Fruit fly (Drosophila melanogaster) whole organism, prepupa: ENCODE results near the gene CG6961.

ENCODE experiments used
- CG11294 ChIP-seq: fragments of 200-800 bp; sonication (Bioruptor generic); IDR thresholded peaks from 2 replicates; pipeline ENCODE4 v1.3.6; 2022; ENCODE audit warnings: missing biosample characterization, missing genetic modification characterization
- CG11902 ChIP-seq: fragments of 200-800 bp; sonication (Bioruptor generic); optimal IDR thresholded peaks from 3 replicates; lab custom pipeline; 2016; ENCODE audit warnings: missing biosample characterization, missing genetic modification characterization
- CG1621 ChIP-seq: fragments of 200-800 bp; sonication (Bioruptor generic); optimal IDR thresholded peaks from 3 replicates; lab custom pipeline; 2018; ENCODE audit warnings: missing biosample characterization, mild to moderate bottlenecking, missing genetic modification characterization
- CG16779 ChIP-seq: fragments of 200-800 bp; sonication (Bioruptor generic); optimal IDR thresholded peaks from 3 replicates; lab custom pipeline; 2017; ENCODE audit warnings: missing biosample characterization, mild to moderate bottlenecking, missing genetic modification characterization
- CG31627 ChIP-seq: fragments of 200-800 bp; sonication (Bioruptor generic); optimal IDR thresholded peaks from 3 replicates; lab custom pipeline; 2016; ENCODE audit warnings: missing biosample characterization, missing genetic modification characterization
- CG34406 ChIP-seq: fragments of 200-800 bp; sonication (Bioruptor generic); optimal IDR thresholded peaks from 3 replicates; lab custom pipeline; 2016; ENCODE audit warnings: missing biosample characterization, missing genetic modification characterization
- CG3919 ChIP-seq: fragments of 200-800 bp; sonication (Bioruptor generic); optimal IDR thresholded peaks from 3 replicates; lab custom pipeline; 2016; ENCODE audit warnings: missing biosample characterization, missing genetic modification characterization
- CG6276 ChIP-seq: fragments of 200-800 bp; sonication (Bioruptor generic); optimal IDR thresholded peaks from 2 replicates; lab custom pipeline; 2017; ENCODE audit warnings: missing biosample characterization, mild to moderate bottlenecking, missing genetic modification characterization
- CG6792 ChIP-seq: fragments of 200-800 bp; sonication (Bioruptor generic); optimal IDR thresholded peaks from 3 replicates; lab custom pipeline; 2016; ENCODE audit warnings: missing biosample characterization, missing genetic modification characterization
- CG6808 ChIP-seq: fragments of 200-800 bp; sonication (Bioruptor generic); optimal IDR thresholded peaks from 3 replicates; lab custom pipeline; 2017; ENCODE audit warnings: missing biosample characterization, missing genetic modification characterization, mild to moderate bottlenecking, moderate library complexity, missing genetic modification reagents
- CG8119 ChIP-seq: fragments of 200-800 bp; sonication (Bioruptor generic); IDR thresholded peaks from 3 replicates; pipeline ENCODE4 v1.3.6; 2022; ENCODE audit warnings: missing biosample characterization, missing genetic modification characterization
- CG8319 ChIP-seq: fragments of 200-800 bp; sonication (Bioruptor generic); optimal IDR thresholded peaks from 3 replicates; lab custom pipeline; 2016; ENCODE audit warnings: missing biosample characterization, missing genetic modification characterization
- CG8632 ChIP-seq: fragments of 200-800 bp; sonication (Bioruptor generic); optimal IDR thresholded peaks from 3 replicates; lab custom pipeline; 2016; ENCODE audit warnings: missing biosample characterization, missing genetic modification characterization
- CG9139 ChIP-seq: fragments of 200-800 bp; sonication (Bioruptor generic); optimal IDR thresholded peaks from 3 replicates; lab custom pipeline; 2017; ENCODE audit warnings: missing biosample characterization, mild to moderate bottlenecking, missing genetic modification characterization
- Eip93F ChIP-seq: fragments of 200-800 bp; sonication (Bioruptor generic); optimal IDR thresholded peaks from 2 replicates; lab custom pipeline; 2016; ENCODE audit warnings: missing biosample characterization, mild to moderate bottlenecking, missing genetic modification characterization
- Ets96B ChIP-seq: fragments of 200-800 bp; optimal IDR thresholded peaks from 2 replicates; lab custom pipeline; 2019; ENCODE audit warnings: missing biosample characterization, mild to moderate bottlenecking, missing genetic modification characterization, moderate library complexity
- Gug ChIP-seq: fragments of 200-800 bp; sonication (Bioruptor generic); IDR thresholded peaks from 2 replicates; pipeline ENCODE4 v1.3.6; 2022; ENCODE audit warnings: missing biosample characterization, missing genetic modification characterization
- Hr38 ChIP-seq: sonication (Bioruptor generic); optimal IDR thresholded peaks from 2 replicates; lab custom pipeline; 2016; ENCODE audit warnings: missing biosample characterization, missing genetic modification characterization
- Hr39 ChIP-seq: fragments of 200-800 bp; sonication (Bioruptor generic); optimal IDR thresholded peaks from 2 replicates; lab custom pipeline; 2016; ENCODE audit warnings: missing biosample characterization, missing genetic modification characterization
- OdsH ChIP-seq: fragments of 200-800 bp; sonication (Bioruptor generic); optimal IDR thresholded peaks from 3 replicates; lab custom pipeline; 2016; ENCODE audit warnings: missing biosample characterization, missing genetic modification characterization
- Smox ChIP-seq: fragments of 200-800 bp; sonication (Bioruptor generic); optimal IDR thresholded peaks from 3 replicates; lab custom pipeline; 2016; ENCODE audit warnings: missing biosample characterization, missing genetic modification characterization
- Sox14 ChIP-seq: fragments of 200-800 bp; sonication (Bioruptor generic); optimal IDR thresholded peaks from 3 replicates; lab custom pipeline; 2016; ENCODE audit warnings: missing biosample characterization, missing genetic modification characterization
- acj6 ChIP-seq: fragments of 200-800 bp; sonication (Bioruptor generic); optimal IDR thresholded peaks from 3 replicates; lab custom pipeline; 2016; ENCODE audit warnings: missing biosample characterization, missing genetic modification characterization
- dsx ChIP-seq: fragments of 200-800 bp; optimal IDR thresholded peaks from 3 replicates; lab custom pipeline; 2019; ENCODE audit warnings: missing biosample characterization, mild to moderate bottlenecking, missing genetic modification characterization, moderate library complexity; ENCODE audit not compliant: poor library complexity, severe bottlenecking
- eg ChIP-seq: fragments of 200-800 bp; sonication (Bioruptor generic); IDR thresholded peaks from 3 replicates; pipeline ENCODE4 v1.3.6; 2022; ENCODE audit warnings: missing biosample characterization, missing genetic modification characterization
- fd59A ChIP-seq: fragments of 200-800 bp; sonication (Bioruptor generic); optimal IDR thresholded peaks from 2 replicates; lab custom pipeline; 2017; ENCODE audit warnings: missing biosample characterization, mild to moderate bottlenecking, missing genetic modification characterization, missing genetic modification reagents
- fd85E ChIP-seq: fragments of 200-800 bp; sonication (Bioruptor generic); optimal IDR thresholded peaks from 3 replicates; lab custom pipeline; 2016; ENCODE audit warnings: missing biosample characterization, missing genetic modification characterization
- fkh ChIP-seq: fragments of 200-800 bp; sonication (Bioruptor generic); optimal IDR thresholded peaks from 3 replicates; lab custom pipeline; 2017; ENCODE audit warnings: missing biosample characterization, mild to moderate bottlenecking, missing genetic modification characterization, moderate library complexity
- lz ChIP-seq: fragments of 200-800 bp; sonication (Bioruptor generic); optimal IDR thresholded peaks from 3 replicates; lab custom pipeline; 2016; ENCODE audit warnings: missing biosample characterization, missing genetic modification characterization
- spab ChIP-seq: fragments of 200-800 bp; sonication (Bioruptor generic); optimal IDR thresholded peaks from 2 replicates; lab custom pipeline; 2017; ENCODE audit warnings: missing biosample characterization, mild to moderate bottlenecking, missing genetic modification characterization, missing genetic modification reagents
- ss ChIP-seq, 2 experiments: fragments of 200-800 bp; sonication (Bioruptor generic); optimal IDR thresholded peaks; 2 replicates in 1 of 2; 3 replicates in 1 of 2; lab custom pipeline; 2017 to 2018; ENCODE audit warnings: mild to moderate bottlenecking in 2 of 2, missing biosample characterization in 2 of 2, missing genetic modification characterization in 2 of 2, moderate library complexity in 1 of 2
- topi ChIP-seq: fragments of 200-800 bp; sonication (Bioruptor generic); optimal IDR thresholded peaks from 3 replicates; lab custom pipeline; 2016; ENCODE audit warnings: missing biosample characterization, missing genetic modification characterization
- vri ChIP-seq: fragments of 200-800 bp; sonication (Bioruptor generic); optimal IDR thresholded peaks from 3 replicates; lab custom pipeline; 2016; ENCODE audit warnings: missing biosample characterization, mild to moderate bottlenecking, missing genetic modification characterization

The CG6961 gene

DNA sequence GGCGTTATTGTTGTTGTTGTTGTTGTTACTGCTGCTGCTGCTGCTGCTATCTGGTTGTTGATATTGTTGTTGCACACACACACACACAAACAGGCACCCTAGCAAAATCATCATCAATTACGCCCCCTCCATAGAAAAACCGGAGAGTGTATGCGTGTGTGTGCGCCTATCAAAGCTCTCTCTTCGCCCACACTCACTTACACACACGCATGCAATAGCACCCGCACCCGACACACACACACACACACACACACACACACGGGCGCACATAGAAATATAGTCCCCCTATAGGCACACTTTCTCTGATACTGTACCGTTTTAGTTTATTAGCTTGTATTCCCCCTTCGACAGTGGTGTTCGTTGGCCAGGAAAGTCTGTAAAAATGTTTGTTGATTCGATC, 26.4 kb upstream of the CG6961 start:
- TF ChIP-seq Ets96B (tag; lab: Kevin White, UChicago) (no peak), dsx (GFP tag; lab: Kevin White, UChicago) (no peak), Sox14 (GFP tag; lab: Kevin White, UChicago) (no peak), Smox (GFP tag; lab: Kevin White, UChicago) (no peak), CG6808 (GFP tag; lab: Kevin White, UChicago) (no peak), spab (GFP tag; lab: Kevin White, UChicago) (no peak), CG34406 (GFP tag; lab: Kevin White, UChicago) (no peak), fd85E (no peak), OdsH (no peak), CG16779 (tag; lab: Kevin White, UChicago) (no peak)

DNA sequence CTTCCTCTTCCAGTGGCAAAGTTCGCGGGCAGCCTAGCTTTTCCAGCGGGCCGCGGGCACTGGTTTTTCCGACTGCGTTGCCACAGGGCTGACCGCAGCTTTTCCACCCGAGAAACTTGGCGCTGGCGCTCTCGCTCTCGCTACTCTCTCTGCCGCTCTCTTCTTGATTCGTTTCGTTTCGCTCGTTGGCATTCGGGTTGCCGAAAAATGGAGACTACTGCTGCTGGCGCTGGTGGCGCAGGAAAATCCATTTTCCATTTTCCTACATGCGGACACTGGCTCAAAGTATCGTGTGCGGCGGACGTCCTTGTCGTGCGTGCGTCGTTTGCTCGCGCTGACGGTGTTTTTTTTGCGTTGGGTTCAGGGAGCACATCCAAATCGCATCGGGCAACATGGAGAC, 25.0 kb upstream of the CG6961 start, which contains the start of gene CG42450:
TSS of gene CG42450 (plus strand) at position 249 of the 400 bp plus-strand sequence.
- TF ChIP-seq CG11902 (GFP tag; lab: Kevin White, UChicago): no peak
- no peak for TF ChIP-seq lz (GFP tag; lab: Kevin White, UChicago)
- no peak for TF ChIP-seq CG6276
- TF ChIP-seq CG6792: no peak
- TF ChIP-seq CG8119 (GFP tag; lab: Robert Waterston, UW): no peak
- no peak for TF ChIP-seq Eip93F (GFP tag; lab: Kevin White, UChicago)
- TF ChIP-seq CG1621 (tag; lab: Kevin White, UChicago): no peak
- no peak for TF ChIP-seq OdsH

DNA sequence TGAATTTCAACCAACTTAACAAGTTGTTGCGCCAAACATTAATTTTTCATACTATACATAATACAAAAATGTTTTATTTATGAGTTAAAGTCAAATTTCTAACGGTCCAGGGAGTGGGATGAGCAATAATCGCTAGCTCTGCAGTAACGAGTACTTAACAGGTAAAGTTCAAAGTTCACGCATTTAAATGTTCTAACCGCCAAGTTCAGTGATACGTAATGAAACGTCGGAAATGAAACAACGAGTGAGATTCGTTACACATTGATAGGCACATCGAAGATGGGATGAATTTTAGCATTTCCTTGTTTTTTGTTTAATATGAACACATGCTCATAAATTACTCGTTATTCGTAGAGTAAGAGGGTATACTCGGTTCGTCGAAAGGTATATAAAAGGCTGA, 24.1 kb upstream of the CG6961 start:
- TF ChIP-seq Hr39 (GFP tag; lab: Kevin White, UChicago): no peak
- no peak for TF ChIP-seq acj6 (GFP tag; lab: Kevin White, UChicago)
- TF ChIP-seq fd85E: no peak
- no peak for TF ChIP-seq fkh
- TF ChIP-seq Eip93F (GFP tag; lab: Kevin White, UChicago): no peak
- no peak for TF ChIP-seq CG9139 (GFP tag; lab: Kevin White, UChicago)
- TF ChIP-seq CG6276: no peak
- TF ChIP-seq Hr38: no peak
- no peak for TF ChIP-seq CG8319 (GFP tag; lab: Kevin White, UChicago)

DNA sequence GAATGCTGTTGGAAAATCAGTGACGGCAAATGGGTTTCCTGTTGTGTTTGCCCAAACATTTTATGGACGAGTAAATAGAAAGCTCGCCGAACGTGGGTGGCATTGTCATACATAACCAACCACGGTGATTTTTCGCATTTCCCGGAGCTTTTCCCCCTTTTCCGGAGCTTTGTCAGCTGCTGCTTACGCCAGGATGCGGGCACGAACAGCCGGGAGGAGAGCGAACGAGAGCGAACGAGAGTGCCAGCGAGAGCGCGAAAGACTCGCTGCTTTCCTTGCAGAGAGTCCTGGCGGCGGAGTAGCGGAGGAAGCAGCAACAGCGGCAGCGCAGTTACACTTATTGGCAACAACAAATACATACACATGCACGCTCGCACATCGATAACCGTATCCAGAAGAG, 18.4 kb upstream of the CG6961 start, which contains the start of gene CG7058:
TSS of gene CG7058 (plus strand) at position 330 of the 400 bp plus-strand sequence.
- TF ChIP-seq CG9139 (GFP tag; lab: Kevin White, UChicago) (no peak), vri (no peak), fd59A (no peak), ss (GFP tag; optimal IDR thresholded peaks at IDR 0.05; lab: Kevin White, UChicago) (no peak)

DNA sequence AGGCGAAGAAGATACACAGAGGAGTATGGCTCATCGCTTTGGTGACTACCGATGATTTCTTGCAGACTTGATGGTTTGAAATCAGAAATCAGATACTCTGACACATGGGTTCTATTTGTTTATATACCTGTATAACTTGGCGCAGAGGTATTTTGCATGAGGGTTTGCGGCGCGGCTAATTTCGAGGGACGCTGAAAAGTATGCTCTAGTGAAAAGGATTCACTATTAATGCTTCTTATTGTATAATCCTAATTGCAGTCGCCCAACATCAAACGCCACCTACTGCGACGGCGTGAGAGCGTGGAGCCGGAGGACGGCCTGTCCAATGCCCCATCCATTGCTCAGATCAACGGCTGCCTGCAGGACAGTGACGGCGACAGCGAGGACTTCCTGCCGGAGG, 17.0 kb upstream of the CG6961 start:
- no peak for TF ChIP-seq CG3919 (GFP tag; lab: Kevin White, UChicago)
- no peak for TF ChIP-seq CG31627 (GFP tag; lab: Kevin White, UChicago)
- no peak for TF ChIP-seq CG11294 (GFP tag; lab: Robert Waterston, UW)
- no peak for TF ChIP-seq CG8632 (GFP tag; lab: Kevin White, UChicago)
- no peak for TF ChIP-seq dsx (GFP tag; lab: Kevin White, UChicago)
- no peak for TF ChIP-seq OdsH
- TF ChIP-seq topi (GFP tag; lab: Kevin White, UChicago): no peak
- TF ChIP-seq eg (GFP tag; lab: Robert Waterston, UW): no peak
- TF ChIP-seq fkh: no peak
- TF ChIP-seq Gug (GFP tag; lab: Robert Waterston, UW): no peak
